Worm (Caenorhabditis elegans) whole organism, L4/young adult: ENCODE measurements around the gene btbd-10.
"Not testable (repeated sequence)": the region's sequence is repeated elsewhere in the genome, so short reads cannot be mapped to it uniquely, and the experiment has no call there.

Source experiments
- W03F9.2 ChIP-seq: fragments of 150-350 bp; optimal IDR thresholded peaks from 2 replicates; lab custom pipeline; 2014; ENCODE audit warnings: missing biosample characterization, missing genetic modification characterization
- dao-5 ChIP-seq: sonication (generic microtip); optimal IDR thresholded peaks from 2 replicates; lab custom pipeline; 2016; ENCODE audit warnings: missing genotype, missing genetic modification characterization, moderate library complexity, missing compliant biosample characterization
- him-1 ChIP-seq: sonication (generic microtip); optimal IDR thresholded peaks from 2 replicates; lab custom pipeline; 2016; ENCODE audit warnings: missing genotype, missing genetic modification reagents, missing genetic modification characterization, missing compliant biosample characterization

The btbd-10 gene

DNA sequence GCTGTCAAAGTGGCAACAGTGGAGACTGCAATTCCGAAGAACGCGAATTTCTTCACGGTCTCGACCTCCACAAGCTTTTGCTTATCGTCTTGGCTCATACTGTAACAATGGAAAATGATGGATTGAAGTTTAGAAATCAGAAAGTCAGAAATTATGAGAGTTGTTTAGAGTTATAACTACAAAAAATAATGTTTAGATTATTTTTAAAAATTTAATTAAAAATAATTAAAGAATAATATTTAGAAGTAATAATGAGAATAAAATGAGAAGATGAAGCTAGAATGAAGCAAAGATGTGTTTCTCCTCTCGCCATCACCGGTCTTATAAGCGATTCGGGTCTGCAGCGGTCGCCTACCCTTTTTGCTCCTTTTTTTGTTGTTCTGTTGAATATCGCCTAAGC lies 31.8 kb upstream of the btbd-10 start, which contains the start of gene col-73:
col-73 (minus strand) TSS at position 101 of the 400 bp plus-strand sequence.
- TF ChIP-seq W03F9.2 (tag; lab: Kevin White, UChicago) (no peak), dao-5 (tag; lab: Kevin White, UChicago) (no peak), him-1 (no peak)

DNA sequence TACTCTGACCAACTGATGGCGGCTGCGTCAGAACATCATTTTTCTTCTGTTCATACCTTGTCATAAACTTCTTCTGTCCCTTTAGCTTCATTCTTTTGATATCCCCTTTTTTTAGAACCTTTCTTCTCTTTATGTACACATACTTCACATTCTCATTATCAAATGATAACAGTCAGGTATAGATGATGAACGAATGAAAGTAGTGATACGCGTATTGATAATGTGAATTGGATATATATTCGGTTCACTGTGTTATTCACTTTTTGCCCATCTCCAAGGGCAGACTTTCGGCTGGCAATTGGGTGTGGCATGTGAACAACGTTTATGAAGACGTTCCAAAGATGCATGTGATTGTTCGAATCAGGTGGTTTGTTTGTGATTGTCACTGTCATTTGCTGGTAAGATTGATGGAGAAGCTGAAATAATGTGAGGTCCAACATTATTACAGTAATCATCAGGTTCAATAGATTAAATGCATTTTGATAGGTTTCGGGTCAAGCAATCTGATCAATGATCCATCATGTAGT lies 30.4 kb upstream of the btbd-10 start, which contains the start of gene F11G11.15:
F11G11.15 (plus strand) TSS at position 511 of the 527 bp plus-strand sequence.
- TF ChIP-seq dao-5 (tag; lab: Kevin White, UChicago) (no peak), him-1 (no peak), W03F9.2 (tag; lab: Kevin White, UChicago) (no peak)

DNA sequence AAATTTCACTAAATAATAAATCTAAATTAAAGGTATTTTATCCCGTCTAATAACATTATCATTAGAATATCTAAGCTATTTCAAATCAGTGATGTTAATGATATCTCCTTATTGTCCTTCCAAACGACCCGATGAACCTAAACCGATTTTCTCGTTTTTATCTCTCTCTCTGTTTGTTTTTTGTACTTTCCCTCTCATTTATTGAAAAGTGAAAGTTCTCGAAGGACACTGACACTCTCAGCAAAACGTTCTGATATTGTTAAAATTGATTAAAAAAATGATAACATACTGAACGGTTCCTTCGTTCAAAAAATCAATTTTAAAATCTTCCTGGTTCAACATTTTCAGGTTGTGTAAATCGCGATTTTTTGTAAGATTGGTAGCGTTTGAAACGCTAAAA lies 28.7 kb upstream of the btbd-10 start, which contains the start of gene F11G11.13:
F11G11.13 (minus strand) TSS at position 89 of the 400 bp plus-strand sequence.
- TF ChIP-seq dao-5 (tag; lab: Kevin White, UChicago) (no peak), him-1 (no peak), W03F9.2 (tag; lab: Kevin White, UChicago) (no peak)

DNA sequence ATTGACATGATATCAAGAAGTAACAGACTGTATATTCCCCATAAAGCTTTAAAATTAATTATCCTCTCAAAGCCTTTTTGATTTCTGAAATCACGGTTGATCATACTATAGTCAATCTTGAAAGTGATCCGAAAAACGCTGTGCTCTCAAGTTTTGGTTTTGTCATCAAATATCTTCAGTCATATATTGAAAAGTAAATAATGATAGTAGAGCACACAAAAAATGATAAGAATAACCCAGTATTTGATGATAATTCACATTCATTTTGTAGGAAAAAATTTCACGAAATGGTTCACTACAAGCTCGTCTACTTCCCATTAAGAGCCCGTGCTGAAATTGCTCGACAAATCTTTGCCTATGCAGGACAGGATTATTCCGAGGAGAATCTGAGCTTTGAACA lies 25.2 kb upstream of the btbd-10 start, which contains the start of gene gst-6:
gst-6 (plus strand) TSS at position 263 of the 400 bp plus-strand sequence.
- TF ChIP-seq W03F9.2 (tag; lab: Kevin White, UChicago): no peak
- TF ChIP-seq dao-5 (tag; lab: Kevin White, UChicago): no peak
- no peak for TF ChIP-seq him-1

DNA sequence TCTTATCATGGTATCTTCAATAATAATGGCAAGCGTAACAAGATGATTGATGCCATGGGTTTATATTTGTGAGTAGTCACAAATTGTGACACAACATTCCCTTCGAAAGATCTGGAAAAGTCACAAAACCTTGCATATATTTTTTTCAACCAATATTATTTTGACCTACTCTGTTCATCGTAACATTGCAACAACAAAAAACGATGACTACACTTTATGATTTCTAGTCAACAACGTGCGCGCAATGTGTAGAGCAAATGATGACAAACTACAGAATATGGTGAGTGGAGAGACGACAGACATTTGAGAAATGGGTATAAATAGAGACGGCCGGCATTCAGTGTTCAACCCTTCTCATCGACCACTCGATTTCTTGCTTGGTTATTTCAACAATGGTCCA lies 23.1 kb upstream of the btbd-10 start, which contains the start of gene gst-7:
gst-7 (plus strand) TSS at position 336 of the 400 bp plus-strand sequence.
- TF ChIP-seq him-1 (no peak), W03F9.2 (tag; lab: Kevin White, UChicago) (no peak), dao-5 (tag; lab: Kevin White, UChicago) (no peak)

DNA sequence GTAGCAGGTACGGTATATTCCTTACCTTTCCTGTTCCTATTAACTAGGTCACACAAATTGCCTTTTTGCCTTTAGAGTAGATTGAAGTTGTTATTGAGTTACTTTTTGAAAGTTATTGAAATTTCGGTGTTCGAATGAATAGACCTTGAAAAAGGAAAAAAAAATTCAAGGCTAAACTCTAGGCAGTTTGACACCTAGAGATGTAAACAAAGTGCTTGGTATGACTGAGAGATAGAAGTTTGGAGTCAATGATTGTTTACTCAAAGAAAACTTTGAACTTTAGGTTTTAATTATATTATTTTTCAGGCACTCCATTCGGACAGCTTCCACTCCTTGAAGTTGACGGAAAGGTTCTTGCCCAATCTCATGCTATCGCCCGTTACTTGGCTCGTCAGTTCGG lies 22.3 kb upstream of the btbd-10 start:
- TF ChIP-seq W03F9.2 (tag; lab: Kevin White, UChicago) (no peak), him-1 (no peak), dao-5 (tag; lab: Kevin White, UChicago) (no peak)

DNA sequence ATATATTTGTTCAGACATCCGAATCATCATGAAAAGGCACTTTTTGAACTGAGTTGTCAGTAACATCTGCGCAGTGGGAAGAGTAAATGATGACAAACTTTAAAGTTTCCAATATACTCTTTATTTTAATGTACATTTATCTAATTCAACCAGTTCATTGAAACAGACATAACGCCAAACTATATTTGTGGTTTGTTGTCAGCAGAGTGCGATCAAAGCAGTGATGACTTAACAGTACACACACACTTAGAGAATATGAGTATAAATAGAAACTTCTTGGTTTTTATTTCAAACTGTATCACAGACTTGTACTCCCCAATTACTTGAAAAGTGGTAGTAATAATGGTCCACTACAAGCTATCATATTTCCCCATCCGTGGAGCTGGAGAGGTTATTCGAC lies 21.4 kb upstream of the btbd-10 start, which contains the start of gene gst-8:
gst-8 (plus strand) TSS at position 301 of the 400 bp plus-strand sequence.
- TF ChIP-seq him-1 (no peak), dao-5 (tag; lab: Kevin White, UChicago) (no peak), W03F9.2 (tag; lab: Kevin White, UChicago) (no peak)

DNA sequence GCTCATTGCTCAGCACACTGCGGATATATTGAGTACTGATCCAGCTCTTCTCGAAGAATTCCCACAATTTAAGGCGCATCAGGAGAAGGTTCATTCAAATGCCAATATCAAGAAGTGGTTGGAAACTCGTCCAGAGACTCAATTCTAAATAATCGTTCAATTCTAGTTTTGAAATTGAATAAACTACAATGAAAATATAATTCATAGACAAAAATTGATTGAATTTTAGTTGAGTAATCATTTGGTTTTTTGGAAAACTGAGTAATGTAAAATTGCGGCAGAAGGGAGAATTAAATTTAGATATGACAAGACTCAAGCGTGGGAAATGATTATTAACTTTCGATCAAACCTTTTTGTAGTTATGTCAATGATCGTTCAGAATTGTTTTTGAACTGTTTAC lies 20.4 kb upstream of the btbd-10 start:
- TF ChIP-seq W03F9.2 (tag; lab: Kevin White, UChicago) (no peak), dao-5 (tag; lab: Kevin White, UChicago) (no peak), him-1 (no peak)

DNA sequence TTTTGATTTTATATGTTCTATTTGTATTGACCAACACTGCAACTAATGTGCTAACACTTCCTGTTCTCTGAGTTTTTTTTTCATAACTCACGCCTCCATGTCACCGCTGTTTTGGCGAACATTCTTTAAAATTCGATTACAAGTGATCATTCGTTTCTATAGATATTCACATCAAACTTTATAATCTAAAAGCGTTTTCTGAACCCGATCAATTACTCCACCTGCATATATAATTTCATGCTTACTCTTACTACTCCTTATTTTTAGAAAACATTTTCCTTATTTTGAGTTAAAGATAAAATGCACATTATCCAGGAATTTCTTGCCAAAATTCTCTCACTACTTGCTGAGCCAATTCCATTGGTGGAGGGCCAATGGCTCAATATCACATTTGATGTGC lies 18.8 kb upstream of the btbd-10 start, which contains the start of gene R05F9.7:
R05F9.7 (plus strand) TSS at position 301 of the 400 bp plus-strand sequence.
- TF ChIP-seq W03F9.2 (tag; lab: Kevin White, UChicago): no peak

DNA sequence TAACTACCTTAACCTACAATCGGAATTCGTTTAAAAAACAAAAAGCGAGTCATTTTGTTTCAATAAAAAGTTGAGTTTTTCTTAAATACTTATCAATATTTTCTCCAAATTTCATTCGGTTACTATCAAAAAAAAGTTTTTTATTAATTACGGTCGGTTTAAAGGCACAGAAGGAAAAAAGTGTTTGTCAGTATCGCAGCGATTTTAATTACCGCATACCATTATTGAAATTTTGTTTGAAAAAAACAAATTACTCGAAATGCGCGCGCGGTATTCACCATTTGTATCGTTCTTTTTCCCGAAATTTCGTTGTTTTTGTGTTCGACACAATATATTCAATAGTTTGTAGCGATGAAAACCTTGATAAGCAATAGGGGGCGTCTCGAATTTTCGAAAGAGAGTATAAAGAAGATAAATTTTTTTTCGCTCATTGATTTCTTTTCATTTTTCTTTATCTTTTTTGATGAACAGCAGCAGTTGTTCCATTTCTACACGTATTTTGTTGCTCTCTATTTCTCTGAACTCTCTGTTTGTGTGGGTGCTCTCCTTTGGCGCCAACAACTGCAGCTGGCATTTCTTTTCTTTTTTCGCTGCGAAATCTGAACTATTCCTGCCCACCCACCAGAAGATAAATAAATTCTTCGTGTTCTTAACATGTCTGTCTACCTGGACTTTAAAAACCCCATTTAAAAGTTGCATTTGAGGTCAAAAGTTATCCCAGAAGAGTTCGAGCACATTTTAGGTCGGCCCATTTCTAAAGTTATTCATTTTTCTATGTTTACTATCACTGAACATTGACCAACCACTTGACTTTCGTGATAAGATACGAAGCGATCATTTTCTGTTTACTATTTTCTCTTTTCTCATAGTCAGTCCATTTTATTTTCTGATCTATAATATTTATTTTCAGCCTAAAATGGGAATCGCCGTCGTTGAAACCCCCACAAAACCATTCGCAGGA lies 16.0 kb upstream of the btbd-10 start, which contains the start of gene pgm-1:
pgm-1 (plus strand) TSS at position 911 of the 961 bp plus-strand sequence.
- TF ChIP-seq W03F9.2 (tag; lab: Kevin White, UChicago) (no peak), him-1 (no peak), dao-5 (tag; lab: Kevin White, UChicago) (no peak)

DNA sequence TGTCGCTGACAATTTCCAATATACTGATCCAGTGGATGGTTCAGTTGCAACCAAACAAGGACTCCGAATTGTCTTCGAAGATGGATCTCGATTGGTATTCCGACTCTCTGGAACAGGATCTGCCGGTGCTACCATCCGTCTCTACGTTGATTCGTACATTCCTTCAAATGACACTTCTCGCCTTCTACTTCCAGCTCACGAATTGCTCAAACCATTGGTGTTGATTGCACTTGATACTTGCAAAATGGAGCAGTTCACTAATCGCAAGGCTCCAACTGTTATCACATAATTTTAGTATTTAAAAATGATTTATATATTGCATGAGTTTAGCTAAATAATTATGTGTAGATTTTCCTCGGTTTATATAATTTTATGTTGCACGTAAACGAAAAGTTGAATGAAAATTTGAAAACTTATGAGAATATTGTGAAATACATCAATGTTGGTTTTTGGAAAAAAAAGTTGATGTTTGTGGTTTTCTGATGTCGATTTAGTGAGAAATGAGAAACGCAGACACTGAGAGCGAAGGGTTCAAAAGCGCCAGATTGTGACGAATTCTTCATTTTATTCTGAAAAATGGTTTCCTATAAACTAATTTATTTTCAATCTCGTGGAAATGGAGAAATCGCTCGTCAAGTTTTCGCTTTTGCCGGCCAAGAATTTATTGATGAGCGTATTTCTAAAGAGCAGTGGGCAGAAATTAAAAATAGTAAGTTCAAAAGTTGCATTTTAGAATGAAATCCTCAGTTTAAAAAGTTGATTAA lies 13.6 kb upstream of the btbd-10 start, which contains the start of gene gst-9:
gst-9 (plus strand) TSS at position 574 of the 764 bp plus-strand sequence.
- TF ChIP-seq dao-5 (tag; lab: Kevin White, UChicago) (no peak), him-1 (no peak), W03F9.2 (tag; lab: Kevin White, UChicago) (no peak)

DNA sequence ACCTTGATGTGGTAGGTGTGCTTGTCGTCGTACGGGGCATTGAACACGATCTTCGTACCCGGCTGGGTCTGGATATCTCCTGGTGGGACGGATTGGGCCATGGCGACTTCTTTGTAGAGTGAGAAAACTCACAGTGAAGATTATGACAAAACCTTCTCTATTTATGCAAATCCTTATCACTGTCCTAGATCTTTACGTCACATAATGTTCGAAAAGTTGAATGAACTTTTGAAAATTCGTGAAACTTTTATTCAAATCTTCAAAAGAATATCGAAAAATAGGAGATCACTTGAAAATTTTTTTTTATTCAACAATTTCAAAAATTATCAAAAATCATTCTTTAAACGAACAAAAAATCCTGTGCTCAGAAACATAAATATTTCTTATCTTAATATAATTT lies 12.2 kb upstream of the btbd-10 start, which contains the start of gene msp-33:
msp-33 (minus strand) TSS at position 101 of the 400 bp plus-strand sequence.
- no peak for TF ChIP-seq dao-5 (tag; lab: Kevin White, UChicago)

DNA sequence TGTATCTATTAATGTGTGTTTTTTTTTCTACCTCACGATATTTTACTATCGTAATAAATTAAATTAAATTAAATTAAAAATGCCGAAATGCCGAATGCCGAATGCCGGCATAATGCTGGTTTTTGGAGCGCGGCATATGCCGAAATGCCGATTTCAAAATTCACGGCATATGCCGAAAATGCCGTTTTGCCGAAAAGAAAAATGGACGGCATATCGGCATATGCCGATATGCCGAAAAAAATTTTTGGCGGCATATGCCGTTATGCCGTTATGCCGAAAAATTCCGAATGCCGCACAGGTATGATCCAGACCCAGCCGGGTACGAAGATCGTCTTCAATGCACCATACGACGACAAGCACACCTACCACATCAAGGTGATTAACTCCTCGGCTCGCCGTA lies 6.3 kb upstream of the btbd-10 start, which contains the start of gene msp-32:
msp-32 (plus strand) TSS at position 301 of the 400 bp plus-strand sequence.
- not testable (repeated sequence) for TF ChIP-seq dao-5 (tag; lab: Kevin White, UChicago); him-1; W03F9.2 (tag; lab: Kevin White, UChicago)
